Worm (Caenorhabditis elegans): ENCODE results near the gene T28H10.2.

Gene T28H10.2

ce11 chrV:12530129-12530528, 17.4 kb upstream of the T28H10.2 start:
- TF ChIP-seq rbr-2 (tag; optimal IDR thresholded peaks at IDR 0.05) (peak; percentile 6), mep-1 (tag; optimal IDR thresholded peaks at IDR 0.05) (peak; percentile 40), F10B5.3 (tag; optimal IDR thresholded peaks at IDR 0.05) (no peak), php-3 (GFP tag; IDR thresholded peaks at IDR 0.05) (no peak), skn-1 (tag; optimal IDR thresholded peaks at IDR 0.05) (no peak), unc-130 (GFP tag; optimal IDR thresholded peaks at IDR 0.05) (no peak), hif-1 (tag; optimal IDR thresholded peaks at IDR 0.05) (no peak), lir-3 (tag; optimal IDR thresholded peaks at IDR 0.05) (no peak), hmg-1.1 (GFP tag; IDR thresholded peaks at IDR 0.05) (no peak), ces-1 (GFP tag; optimal IDR thresholded peaks at IDR 0.05) (no peak), madf-5 (GFP tag; IDR thresholded peaks at IDR 0.05) (no peak), egl-27 (tag; optimal IDR thresholded peaks at IDR 0.05) (no peak), nhr-25 (tag; optimal IDR thresholded peaks at IDR 0.05; ENCODE audit: borderline replicate concordance, insufficient read depth) (no peak), lsy-2 (tag; optimal IDR thresholded peaks at IDR 0.05) (peak; percentile 19 to 31), mdl-1 (tag; optimal IDR thresholded peaks at IDR 0.05) (peak in 1 of 2 experiments; percentile 27), unc-39 (tag; optimal IDR thresholded peaks at IDR 0.05) (no peak), set-16 (GFP tag; IDR thresholded peaks at IDR 0.05) (no peak), dmd-9 (GFP tag; IDR thresholded peaks at IDR 0.05) (no peak), unc-62 (GFP tag; optimal IDR thresholded peaks at IDR 0.05 in 1 of 2) (peak in 1 of 2 experiments; percentile 94), unc-62 (tag; optimal IDR thresholded peaks at IDR 0.05) (no peak), mxl-2 (GFP tag; conservative IDR thresholded peaks at IDR 0.05) (no peak), ctbp-1 (GFP tag; IDR thresholded peaks at IDR 0.05) (peak; percentile 67), T20F7.1 (GFP tag; optimal IDR thresholded peaks at IDR 0.05) (no peak), hlh-30 (tag; optimal IDR thresholded peaks at IDR 0.05; ENCODE audit: insufficient read depth) (peak; percentile 33), saeg-2 (GFP tag; IDR thresholded peaks at IDR 0.05) (no peak), Y75B8A.6 (GFP tag; IDR thresholded peaks at IDR 0.05) (no peak), nhr-48 (tag; optimal IDR thresholded peaks at IDR 0.05) (peak; percentile 9), nhr-41 (GFP tag; IDR thresholded peaks at IDR 0.05) (no peak), ceh-20 (GFP tag; IDR thresholded peaks at IDR 0.05) (0 out of 2 replicates have a peak, but pooled peaks have one; percentile 24), D1046.2 (GFP tag; IDR thresholded peaks at IDR 0.05) (no peak), zip-11 (GFP tag; IDR thresholded peaks at IDR 0.05) (no peak), dpl-1 (GFP tag; optimal IDR thresholded peaks at IDR 0.05) (no peak), mxl-3 (GFP tag; optimal IDR thresholded peaks at IDR 0.05) (no peak), ztf-7 (tag; optimal IDR thresholded peaks at IDR 0.05) (no peak), lin-15B (tag; optimal IDR thresholded peaks at IDR 0.05) (no peak), daf-8 (GFP tag; IDR thresholded peaks at IDR 0.05) (no peak), aha-1 (tag) (peak; percentile 20), ztf-11 (tag; optimal IDR thresholded peaks at IDR 0.05) (no peak), spr-1 (tag; optimal IDR thresholded peaks at IDR 0.05) (no peak), gei-8 (GFP tag; optimal IDR thresholded peaks at IDR 0.05) (no peak), ceh-28 (tag; optimal IDR thresholded peaks at IDR 0.05) (no peak), F44E2.7 (GFP tag; IDR thresholded peaks at IDR 0.05) (no peak)

- TF ChIP-seq F26F4.8 (GFP tag; conservative IDR thresholded peaks at IDR 0.05) (no peak), mep-1 (tag; optimal IDR thresholded peaks at IDR 0.05) (peak; percentile 64), nhr-48 (tag; optimal IDR thresholded peaks at IDR 0.05) (peak; percentile 74), daf-12 (tag; optimal IDR thresholded peaks at IDR 0.05) (peak; percentile 30), dmd-9 (GFP tag; IDR thresholded peaks at IDR 0.05) (no peak), hlh-11 (tag; optimal IDR thresholded peaks at IDR 0.05) (peak; percentile 70), hmg-1.1 (GFP tag; IDR thresholded peaks at IDR 0.05) (peak; percentile 44; the same call in 1 of the 2 replicates), nhr-41 (GFP tag; IDR thresholded peaks at IDR 0.05) (no peak), aha-1 (tag) (peak; percentile 86), daf-16 (GFP tag; optimal IDR thresholded peaks at IDR 0.05) (no peak), daf-16 (tag; optimal IDR thresholded peaks at IDR 0.05) (peak; percentile 70), lsy-2 (tag; optimal IDR thresholded peaks at IDR 0.05) (peak; percentile 18 to 76), lin-29 (GFP tag; IDR thresholded peaks at IDR 0.05) (no peak), pqm-1 (tag; optimal IDR thresholded peaks at IDR 0.05) (peak; percentile 48), nhr-28 (tag; optimal IDR thresholded peaks at IDR 0.05) (peak; percentile 81), nhr-77 (tag; optimal IDR thresholded peaks at IDR 0.05) (peak; percentile 74), nhr-25 (tag; optimal IDR thresholded peaks at IDR 0.05; ENCODE audit: borderline replicate concordance, insufficient read depth) (peak; percentile 71), mxl-3 (GFP tag; optimal IDR thresholded peaks at IDR 0.05) (peak; percentile 54), nhr-6 (tag; optimal IDR thresholded peaks at IDR 0.05) (peak; percentile 33), nhr-11 (tag; optimal IDR thresholded peaks at IDR 0.05) (peak; percentile 65), hif-1 (tag; optimal IDR thresholded peaks at IDR 0.05) (peak in 1 of 2 experiments; percentile 77)
These were observed 16.2 kb upstream of the T28H10.2 start for ce11 chrV:12528919-12529318.

Data from whole organism, L4 larva.